Worm (Caenorhabditis elegans) whole organism, L4 larva: ENCODE measurements around the gene faah-1.

Source experiments
- F44E2.7 ChIP-seq: fragments of 200-800 bp; sonication (Bioruptor generic); IDR thresholded peaks from 2 replicates; pipeline ENCODE4 v2.1.2; 2022; ENCODE audit warnings: missing genetic modification characterization, missing compliant biosample characterization
- Y75B8A.6 ChIP-seq: fragments of 200-800 bp; sonication (Bioruptor generic); IDR thresholded peaks from 2 replicates; pipeline ENCODE4 v1.3.6; 2022; ENCODE audit warnings: missing genetic modification reagents, missing genetic modification characterization, missing compliant biosample characterization
- ZK546.5 ChIP-seq, 2 experiments: sonication (generic microtip); optimal IDR thresholded peaks; 2 replicates each; lab custom pipeline; 2017; ENCODE audit warnings: missing biosample characterization in 2 of 2, missing genetic modification characterization in 2 of 2
- aha-1 ChIP-seq: fragments of 150-350 bp; peaks from one replicate; lab custom pipeline; 2014; ENCODE audit warnings: missing biosample characterization, missing genetic modification characterization
- aly-2 ChIP-seq: sonication (generic microtip); optimal IDR thresholded peaks from 2 replicates; lab custom pipeline; 2018; ENCODE audit warnings: missing biosample characterization, missing genetic modification characterization
- attf-4 ChIP-seq: sonication (generic microtip); optimal IDR thresholded peaks from 3 replicates; lab custom pipeline; 2017; ENCODE audit warnings: missing biosample characterization, missing genetic modification characterization
- ceh-20 ChIP-seq: fragments of 200-800 bp; sonication (Bioruptor generic); IDR thresholded peaks from 2 replicates; pipeline ENCODE4 v1.3.6; 2022; ENCODE audit warnings: missing genetic modification reagents, missing genetic modification characterization, missing compliant biosample characterization
- ces-1 ChIP-seq: fragments of 150-350 bp; sonication (generic microtip); optimal IDR thresholded peaks from 4 replicates; lab custom pipeline; 2014; ENCODE audit warnings: missing biosample characterization, missing genetic modification reagents, missing genetic modification characterization
- cey-2 ChIP-seq: sonication (generic microtip); optimal IDR thresholded peaks from 3 replicates; lab custom pipeline; 2017; ENCODE audit warnings: missing genetic modification characterization, mild to moderate bottlenecking, missing compliant biosample characterization, antibody characterized with exemption, borderline replicate concordance; ENCODE audit not compliant: insufficient read depth
- daf-16 ChIP-seq, 3 experiments: sonication (generic microtip); optimal IDR thresholded peaks; 2 replicates each; lab custom pipeline; 2016 to 2017; ENCODE audit warnings: missing genetic modification characterization in 3 of 3, missing genetic modification reagents in 3 of 3, mild to moderate bottlenecking in 2 of 3, missing compliant biosample characterization in 2 of 3, missing biosample characterization in 1 of 3, moderate library complexity in 1 of 3
- daf-19 ChIP-seq: fragments of 200-800 bp; sonication (Bioruptor generic); conservative IDR thresholded peaks from 2 replicates; pipeline ENCODE4 v1.3.6; 2022; ENCODE audit warnings: missing genetic modification characterization, missing compliant biosample characterization
- dmd-6 ChIP-seq: fragments of 200-800 bp; sonication (Bioruptor generic); IDR thresholded peaks from 2 replicates; pipeline ENCODE4 v1.3.6; 2022; ENCODE audit warnings: missing genetic modification reagents, missing genetic modification characterization, missing compliant biosample characterization
- dmd-9 ChIP-seq: fragments of 200-800 bp; sonication (Bioruptor generic); IDR thresholded peaks from 2 replicates; pipeline ENCODE4 v1.3.6; 2022; ENCODE audit warnings: missing genetic modification reagents, missing genetic modification characterization, missing compliant biosample characterization
- duxl-1 ChIP-seq: sonication (generic microtip); optimal IDR thresholded peaks from 2 replicates; lab custom pipeline; 2016; ENCODE audit warnings: mild to moderate bottlenecking, missing genetic modification characterization, moderate library complexity, missing compliant biosample characterization; ENCODE audit not compliant: poor library complexity
- dve-1 ChIP-seq: sonication (generic microtip); optimal IDR thresholded peaks from 2 replicates; lab custom pipeline; 2017; ENCODE audit warnings: antibody characterized with exemption, mild to moderate bottlenecking, missing genetic modification characterization, missing compliant biosample characterization; ENCODE audit not compliant: insufficient read depth
- hif-1 ChIP-seq, 2 experiments: sonication (generic microtip); optimal IDR thresholded peaks; 2 replicates each; lab custom pipeline; 2016 to 2017; ENCODE audit warnings: missing compliant biosample characterization in 2 of 2, missing genetic modification characterization in 2 of 2, missing genetic modification reagents in 2 of 2, missing genotype in 2 of 2, mild to moderate bottlenecking in 1 of 2
- hlh-11 ChIP-seq: fragments of 200-800 bp; sonication (Bioruptor generic); optimal IDR thresholded peaks from 2 replicates; lab custom pipeline; 2018; ENCODE audit warnings: mild to moderate bottlenecking, missing genetic modification characterization, missing compliant biosample characterization
- jun-1 ChIP-seq: fragments of 150-350 bp; optimal IDR thresholded peaks from 2 replicates; lab custom pipeline; 2014; ENCODE audit warnings: missing biosample characterization, missing genetic modification reagents, missing genetic modification characterization
- lin-1 ChIP-seq: fragments of 200-800 bp; sonication (Bioruptor generic); IDR thresholded peaks from 2 replicates; pipeline ENCODE4 v1.3.6; 2022; ENCODE audit warnings: missing genetic modification reagents, missing genetic modification characterization, missing compliant biosample characterization
- lin-13 ChIP-seq: fragments of 150-350 bp; optimal IDR thresholded peaks from 2 replicates; lab custom pipeline; 2014; ENCODE audit warnings: missing biosample characterization, missing genetic modification reagents, missing genetic modification characterization
- lin-15B ChIP-seq: fragments of 150-350 bp; sonication (generic microtip); optimal IDR thresholded peaks from 3 replicates; lab custom pipeline; 2014; ENCODE audit warnings: missing biosample characterization, missing genetic modification characterization
- lin-29 ChIP-seq: fragments of 200-800 bp; sonication (Bioruptor generic); IDR thresholded peaks from 2 replicates; pipeline ENCODE4 v1.3.6; 2022; ENCODE audit warnings: missing genetic modification reagents, missing genetic modification characterization, missing compliant biosample characterization
- lsy-2 ChIP-seq, 2 experiments: fragments of 150-350 bp in 1 of 2; sonication (generic microtip) in 1 of 2; optimal IDR thresholded peaks; 2 replicates each; lab custom pipeline; 2014 to 2017; ENCODE audit warnings: missing biosample characterization in 2 of 2, missing genetic modification characterization in 2 of 2
- madf-5 ChIP-seq, 2 experiments: fragments of 200-800 bp; sonication (Bioruptor generic); IDR thresholded peaks; 2 replicates each; pipeline ENCODE4 v1.3.6; 2022; ENCODE audit warnings: missing compliant biosample characterization in 2 of 2, missing genetic modification characterization in 2 of 2
- mdl-1 ChIP-seq, 2 experiments: fragments of 150-350 bp in 1 of 2; sonication (generic microtip) in 1 of 2; optimal IDR thresholded peaks; 2 replicates each; lab custom pipeline; 2014 to 2017; ENCODE audit warnings: missing biosample characterization in 2 of 2, missing genetic modification characterization in 2 of 2
- mdt-29 ChIP-seq: fragments of 200-800 bp; sonication (Bioruptor generic); IDR thresholded peaks from 2 replicates; pipeline ENCODE4 v1.3.6; 2022; ENCODE audit warnings: missing genetic modification reagents, missing genetic modification characterization, missing compliant biosample characterization
- mep-1 ChIP-seq: fragments of 150-350 bp; sonication (generic microtip); optimal IDR thresholded peaks from 3 replicates; lab custom pipeline; 2014; ENCODE audit warnings: missing biosample characterization, missing genetic modification characterization
- mes-2 ChIP-seq: sonication (generic microtip); optimal IDR thresholded peaks from 2 replicates; lab custom pipeline; 2016; ENCODE audit warnings: missing genotype, mild to moderate bottlenecking, missing genetic modification characterization, missing compliant biosample characterization; ENCODE audit not compliant: poor library complexity, severe bottlenecking
- mxl-3 ChIP-seq: fragments of 200-800 bp; sonication (Bioruptor generic); optimal IDR thresholded peaks from 2 replicates; lab custom pipeline; 2018; ENCODE audit warnings: mild to moderate bottlenecking, missing genetic modification characterization, missing compliant biosample characterization
- nhr-237 ChIP-seq: sonication (generic microtip); optimal IDR thresholded peaks from 2 replicates; lab custom pipeline; 2017; ENCODE audit warnings: missing biosample characterization, missing genetic modification characterization
- nhr-25 ChIP-seq: sonication (generic microtip); optimal IDR thresholded peaks from 2 replicates; lab custom pipeline; 2017; ENCODE audit warnings: missing genetic modification characterization, mild to moderate bottlenecking, missing compliant biosample characterization, antibody characterized with exemption, moderate library complexity, borderline replicate concordance; ENCODE audit not compliant: insufficient read depth
- nhr-28 ChIP-seq: fragments of 150-350 bp; optimal IDR thresholded peaks from 2 replicates; lab custom pipeline; 2014; ENCODE audit warnings: missing biosample characterization, missing genetic modification characterization
- nhr-41 ChIP-seq: fragments of 200-800 bp; sonication (Bioruptor generic); IDR thresholded peaks from 2 replicates; pipeline ENCODE4 v1.3.6; 2022; ENCODE audit warnings: missing genetic modification reagents, missing genetic modification characterization, missing compliant biosample characterization
- nhr-48 ChIP-seq: sonication (generic microtip); optimal IDR thresholded peaks from 2 replicates; lab custom pipeline; 2016; ENCODE audit warnings: mild to moderate bottlenecking, missing genetic modification characterization, missing compliant biosample characterization
- nhr-76 ChIP-seq: fragments of 150-350 bp; optimal IDR thresholded peaks from 2 replicates; lab custom pipeline; 2014; ENCODE audit warnings: missing biosample characterization, missing genetic modification characterization
- pha-4 ChIP-seq, 2 experiments: fragments of 150-350 bp in 1 of 2; fragments of 200-800 bp in 1 of 2; sonication (Bioruptor generic) in 1 of 2; IDR thresholded peaks in 1 of 2; optimal IDR thresholded peaks in 1 of 2; 2 replicates each; pipeline versions ENCODE4 v1.3.6 to Lab custom; 2014 to 2022; ENCODE audit warnings: missing genetic modification characterization in 2 of 2, missing genetic modification reagents in 2 of 2, missing biosample characterization in 1 of 2, missing compliant biosample characterization in 1 of 2
- pqm-1 ChIP-seq: sonication (generic microtip); optimal IDR thresholded peaks from 2 replicates; lab custom pipeline; 2017; ENCODE audit warnings: missing biosample characterization, missing genetic modification characterization
- snpc-1.2 ChIP-seq: fragments of 200-800 bp; sonication (Bioruptor generic); IDR thresholded peaks from 2 replicates; pipeline ENCODE4 v1.3.6; 2022; ENCODE audit warnings: missing genetic modification reagents, missing genetic modification characterization, missing compliant biosample characterization
- snpc-4 ChIP-seq: fragments of 150-350 bp; optimal IDR thresholded peaks from 2 replicates; lab custom pipeline; 2014; ENCODE audit warnings: missing biosample characterization, missing genetic modification characterization
- spr-3 ChIP-seq: fragments of 200-800 bp; sonication (Bioruptor generic); optimal IDR thresholded peaks from 2 replicates; lab custom pipeline; 2018; ENCODE audit warnings: mild to moderate bottlenecking, missing genetic modification characterization, missing compliant biosample characterization
- zfp-3 ChIP-seq: fragments of 200-800 bp; sonication (Bioruptor generic); conservative IDR thresholded peaks from 2 replicates; pipeline ENCODE4 v1.3.6; 2022; ENCODE audit warnings: missing genetic modification reagents, missing genetic modification characterization, missing compliant biosample characterization
- zip-11 ChIP-seq: fragments of 200-800 bp; sonication (Bioruptor generic); IDR thresholded peaks from 2 replicates; pipeline ENCODE4 v1.3.6; 2022; ENCODE audit warnings: missing genetic modification characterization, missing compliant biosample characterization
- zip-2 ChIP-seq: fragments of 150-350 bp; optimal IDR thresholded peaks from 2 replicates; lab custom pipeline; 2014; ENCODE audit warnings: missing biosample characterization, missing genetic modification characterization

The faah-1 gene

ce11 chrIV:8136005-8136512, 23.1 kb upstream of the faah-1 start, which contains the start of the genes isp-1 and islo-1 (continued):
- TF ChIP-seq lsy-2 (tag; optimal IDR thresholded peaks at IDR 0.05; lab: Kevin White, UChicago) (peak in 1 of 2 experiments; percentile 61), zfp-3 (GFP tag; lab: Robert Waterston, UW) (no peak), madf-5 (GFP tag; IDR thresholded peaks at IDR 0.05; lab: Robert Waterston, UW) (no peak), zip-11 (no peak), aha-1 (peak; percentile 91), duxl-1 (no peak), lin-13 (GFP tag; lab: Kevin White, UChicago) (peak; percentile 27), nhr-25 (peak; percentile 33), zip-2 (tag; lab: Kevin White, UChicago) (no peak), mxl-3 (peak; percentile 11), lin-29 (no peak), dmd-6 (no peak), spr-3 (no peak), pha-4 (GFP tag; IDR thresholded peaks at IDR 0.05; lab: Robert Waterston, UW) (no peak), pha-4 (tag; optimal IDR thresholded peaks at IDR 0.05; lab: Kevin White, UChicago) (peak; percentile 35), mdt-29 (GFP tag; lab: Robert Waterston, UW) (no peak), hif-1 (tag; optimal IDR thresholded peaks at IDR 0.05; lab: Kevin White, UChicago) (no peak), snpc-4 (no peak), ZK546.5 (tag; optimal IDR thresholded peaks at IDR 0.05; lab: Kevin White, UChicago) (no peak), nhr-28 (tag; lab: Kevin White, UChicago) (peak; percentile 32), mdl-1 (tag; optimal IDR thresholded peaks at IDR 0.05; lab: Kevin White, UChicago) (peak in 1 of 2 experiments; percentile 77), jun-1 (no peak), lin-15B (tag; lab: Kevin White, UChicago) (peak; percentile 1)

DNA sequence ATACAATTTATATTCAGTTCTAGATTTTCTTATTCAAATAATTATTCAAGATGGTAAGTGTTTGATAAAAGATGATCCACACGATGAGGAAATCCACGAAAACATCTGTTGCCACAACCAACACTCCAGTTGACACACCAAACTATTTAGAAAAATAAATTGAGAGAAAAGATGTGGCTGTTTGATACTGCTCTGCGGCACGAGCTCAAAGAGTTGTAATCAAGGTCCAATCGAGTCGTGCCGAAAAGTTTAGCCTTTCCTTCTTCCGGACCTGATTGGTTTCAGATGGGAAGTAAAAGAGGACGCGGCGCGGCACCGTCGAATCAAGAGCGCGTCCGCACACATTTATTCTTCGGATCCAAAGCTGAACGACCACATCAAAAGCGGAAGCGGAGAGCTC, 22.6 kb upstream of the faah-1 start:
- no peak for TF ChIP-seq cey-2 (tag; lab: Kevin White, UChicago)
- TF ChIP-seq attf-4 (tag; lab: Kevin White, UChicago), result no peak
- no peak for TF ChIP-seq F44E2.7
- no peak for TF ChIP-seq nhr-48 (tag; lab: Kevin White, UChicago)
- no peak for TF ChIP-seq dmd-9 (GFP tag; lab: Robert Waterston, UW)
- TF ChIP-seq nhr-76 (tag; lab: Kevin White, UChicago), result no peak
- TF ChIP-seq daf-16 (GFP tag; optimal IDR thresholded peaks at IDR 0.05; lab: Kevin White, UChicago), result no peak
- TF ChIP-seq daf-16 (tag; optimal IDR thresholded peaks at IDR 0.05; lab: Kevin White, UChicago), result no peak
- no peak for TF ChIP-seq lin-1 (GFP tag; lab: Robert Waterston, UW)

DNA sequence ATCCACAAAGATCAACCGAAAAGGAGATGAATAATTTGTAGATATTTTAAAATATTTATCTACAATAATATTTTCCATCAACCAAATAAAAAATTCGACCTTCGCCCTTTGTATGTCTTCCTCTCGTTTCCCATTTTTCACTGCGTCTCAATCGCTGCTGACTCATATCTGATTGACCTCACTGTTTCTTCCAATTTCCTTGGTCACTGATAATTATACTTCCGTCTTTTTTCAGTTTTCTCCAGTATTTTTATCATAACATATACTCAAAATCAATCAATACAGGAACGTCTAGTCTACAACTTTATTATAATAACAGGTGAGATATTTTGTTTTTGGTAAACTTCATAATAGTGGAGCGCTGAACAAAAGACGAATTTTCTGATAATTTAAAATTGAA, 20.2 kb upstream of the faah-1 start, which contains the start of gene pmk-3:
pmk-3 (plus strand) TSS at position 236 of the 400 bp plus-strand sequence.
- TF ChIP-seq attf-4 (tag; lab: Kevin White, UChicago) (no peak), lsy-2 (tag; optimal IDR thresholded peaks at IDR 0.05; lab: Kevin White, UChicago) (no peak), aly-2 (no peak), nhr-237 (tag; lab: Kevin White, UChicago) (no peak), daf-19 (GFP tag; lab: Robert Waterston, UW) (no peak), nhr-41 (GFP tag; lab: Robert Waterston, UW) (no peak), mes-2 (tag; lab: Kevin White, UChicago) (peak; percentile 15), snpc-1.2 (no peak), ces-1 (no peak), Y75B8A.6 (GFP tag; lab: Robert Waterston, UW) (no peak), cey-2 (tag; lab: Kevin White, UChicago) (no peak), zfp-3 (GFP tag; lab: Robert Waterston, UW) (no peak), pqm-1 (tag; lab: Kevin White, UChicago) (peak; percentile 36), ceh-20 (no peak), madf-5 (GFP tag; IDR thresholded peaks at IDR 0.05; lab: Robert Waterston, UW) (no peak), dve-1 (tag; lab: Kevin White, UChicago) (peak; percentile 55), nhr-28 (tag; lab: Kevin White, UChicago) (peak; percentile 61), mxl-3 (no peak), daf-16 (GFP tag; optimal IDR thresholded peaks at IDR 0.05; lab: Kevin White, UChicago) (peak in 1 of 2 experiments; percentile 17), daf-16 (tag; optimal IDR thresholded peaks at IDR 0.05; lab: Kevin White, UChicago) (peak; percentile 7), hlh-11 (tag; lab: Kevin White, UChicago) (peak; percentile 18), lin-13 (GFP tag; lab: Kevin White, UChicago) (no peak), mep-1 (tag; lab: Kevin White, UChicago) (peak; percentile 19), lin-15B (tag; lab: Kevin White, UChicago) (no peak)
